Worm (Caenorhabditis elegans) whole organism, early embryonic: ENCODE measurements around the gene Y40H7A.11.

Experiments
- B0310.2 ChIP-seq: sonication (generic microtip); optimal IDR thresholded peaks from 2 replicates; lab custom pipeline; 2016; ENCODE audit warnings: mild to moderate bottlenecking, missing genetic modification characterization, missing compliant biosample characterization
- F13C5.2 ChIP-seq: sonication (generic microtip); optimal IDR thresholded peaks from 2 replicates; lab custom pipeline; 2017; ENCODE audit warnings: mild to moderate bottlenecking, missing genetic modification characterization, inconsistent platforms, missing compliant biosample characterization
- aly-1 ChIP-seq: sonication (generic microtip); optimal IDR thresholded peaks from 2 replicates; lab custom pipeline; 2016; ENCODE audit warnings: missing genetic modification characterization, missing compliant biosample characterization
- ama-1 ChIP-seq: fragments of 150-350 bp; optimal IDR thresholded peaks from 2 replicates; lab custom pipeline; 2014
- ceh-13 ChIP-seq: fragments of 200-800 bp; sonication (Bioruptor generic); optimal IDR thresholded peaks from 2 replicates; lab custom pipeline; 2018; ENCODE audit warnings: mild to moderate bottlenecking, missing genetic modification characterization, missing compliant biosample characterization
- ceh-36 ChIP-seq: sonication (generic microtip); optimal IDR thresholded peaks from 2 replicates; lab custom pipeline; 2016; ENCODE audit warnings: missing genetic modification characterization, inconsistent platforms, missing compliant biosample characterization
- ets-7 ChIP-seq: sonication (generic microtip); optimal IDR thresholded peaks from 2 replicates; lab custom pipeline; 2016; ENCODE audit warnings: missing genotype, missing genetic modification characterization, missing compliant biosample characterization
- flt-1 ChIP-seq: fragments of 200-800 bp; sonication (Bioruptor generic); IDR thresholded peaks from 2 replicates; pipeline ENCODE4 v1.3.6; 2022; ENCODE audit warnings: missing genetic modification characterization, missing compliant biosample characterization
- hmbx-1 ChIP-seq: sonication (generic microtip); optimal IDR thresholded peaks from 2 replicates; lab custom pipeline; 2016; ENCODE audit warnings: mild to moderate bottlenecking, missing genetic modification characterization, missing compliant biosample characterization
- hmg-4 ChIP-seq: fragments of 200-800 bp; sonication (Bioruptor generic); optimal IDR thresholded peaks from 2 replicates; lab custom pipeline; 2018; ENCODE audit warnings: mild to moderate bottlenecking, missing genetic modification characterization, missing compliant biosample characterization
- hnd-1 ChIP-seq: sonication (generic microtip); optimal IDR thresholded peaks from 2 replicates; lab custom pipeline; 2016; ENCODE audit warnings: missing genetic modification characterization, missing compliant biosample characterization
- pes-1 ChIP-seq: fragments of 200-800 bp; sonication (Bioruptor generic); IDR thresholded peaks from 2 replicates; pipeline ENCODE4 v1.3.6; 2022; ENCODE audit warnings: missing genetic modification reagents, missing genetic modification characterization, missing compliant biosample characterization
- scrt-1 ChIP-seq: fragments of 200-800 bp; sonication (Bioruptor generic); IDR thresholded peaks from 2 replicates; pipeline ENCODE4 v1.3.6; 2022; ENCODE audit warnings: missing genetic modification characterization, missing compliant biosample characterization
- sea-1 ChIP-seq: fragments of 200-800 bp; sonication (Bioruptor generic); conservative IDR thresholded peaks from 2 replicates; pipeline ENCODE4 v1.3.6; 2022; ENCODE audit warnings: missing genetic modification characterization, missing compliant biosample characterization
- tbx-11 ChIP-seq: fragments of 200-800 bp; sonication (Bioruptor generic); IDR thresholded peaks from 2 replicates; pipeline ENCODE4 v1.3.6; 2022; ENCODE audit warnings: missing genetic modification characterization, missing compliant biosample characterization
- tbx-37 ChIP-seq: fragments of 200-800 bp; sonication (Bioruptor generic); conservative IDR thresholded peaks from 2 replicates; pipeline ENCODE4 v1.3.6; 2022; ENCODE audit warnings: missing genetic modification reagents, missing genetic modification characterization, missing compliant biosample characterization
- tra-4 ChIP-seq: sonication (generic microtip); optimal IDR thresholded peaks from 2 replicates; lab custom pipeline; 2017; ENCODE audit warnings: missing genetic modification characterization, missing compliant biosample characterization

The Y40H7A.11 gene

DNA sequence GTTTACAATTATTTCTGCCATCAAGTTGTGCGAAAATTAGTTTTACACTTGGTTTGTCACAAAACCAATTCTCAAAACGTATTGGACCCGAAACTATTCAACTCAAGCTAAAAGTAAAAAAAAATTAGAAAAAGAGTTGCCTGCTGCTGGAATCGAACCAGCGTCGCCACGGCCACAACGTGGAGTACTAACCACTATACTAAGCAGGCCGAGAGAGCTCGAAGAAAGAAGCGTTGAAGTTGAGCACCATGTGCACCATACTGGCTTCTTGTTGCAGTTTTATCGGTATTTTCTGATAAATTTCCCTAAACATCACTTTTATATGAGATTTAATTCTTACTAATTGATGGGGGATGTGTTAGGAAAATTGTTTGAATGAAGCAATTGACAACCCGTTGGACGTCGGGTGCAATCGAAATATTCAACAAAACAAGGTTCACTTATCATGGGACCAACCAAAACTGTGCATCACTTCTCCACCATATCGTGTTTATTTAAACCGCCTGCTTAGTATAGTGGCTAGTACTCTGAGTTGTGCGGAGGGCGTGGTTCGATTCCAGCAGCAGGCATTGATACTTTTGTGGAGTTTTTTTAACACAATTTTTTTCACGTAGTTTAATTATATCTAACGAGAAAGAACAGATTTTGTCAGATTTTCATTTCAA lies 32.5 kb downstream of the Y40H7A.11 start:
- TF ChIP-seq aly-1 (tag; lab: Kevin White, UChicago) (no peak), tbx-37 (GFP tag; lab: Robert Waterston, UW) (no peak), tbx-11 (GFP tag; lab: Robert Waterston, UW) (no peak), scrt-1 (no peak), pes-1 (GFP tag; lab: Robert Waterston, UW) (no peak), hmbx-1 (tag; lab: Kevin White, UChicago) (no peak), ets-7 (tag; lab: Kevin White, UChicago) (no peak), sea-1 (GFP tag; lab: Robert Waterston, UW) (no peak), hmg-4 (no peak), tra-4 (tag; lab: Kevin White, UChicago) (no peak), ceh-13 (no peak), ceh-36 (tag; lab: Kevin White, UChicago) (no peak)

DNA sequence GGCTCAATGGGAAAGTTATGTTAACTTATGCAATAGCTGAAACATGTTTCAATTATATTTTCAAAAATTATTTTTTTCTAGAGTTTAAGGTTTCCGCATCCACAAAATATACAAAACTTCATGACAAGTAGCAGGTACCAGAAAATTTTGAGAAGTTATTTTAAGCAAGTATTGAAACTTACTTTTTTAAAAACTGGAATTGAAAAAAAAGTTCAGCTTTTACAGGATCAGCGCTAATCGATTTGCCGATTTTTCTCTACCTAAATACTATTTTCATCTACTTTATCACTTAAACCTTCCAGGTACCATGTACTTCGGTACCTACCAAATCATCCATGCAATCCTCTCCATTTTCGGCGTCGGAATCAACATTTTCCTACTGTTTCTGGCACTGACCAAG lies 40.5 kb downstream of the Y40H7A.11 start, which contains the start of gene srd-23:
TSS of gene srd-23 (plus strand) at position 301 of the 400 bp plus-strand sequence.
- TF ChIP-seq flt-1 (GFP tag; lab: Robert Waterston, UW) (no peak), B0310.2 (tag; lab: Kevin White, UChicago) (no peak)

DNA sequence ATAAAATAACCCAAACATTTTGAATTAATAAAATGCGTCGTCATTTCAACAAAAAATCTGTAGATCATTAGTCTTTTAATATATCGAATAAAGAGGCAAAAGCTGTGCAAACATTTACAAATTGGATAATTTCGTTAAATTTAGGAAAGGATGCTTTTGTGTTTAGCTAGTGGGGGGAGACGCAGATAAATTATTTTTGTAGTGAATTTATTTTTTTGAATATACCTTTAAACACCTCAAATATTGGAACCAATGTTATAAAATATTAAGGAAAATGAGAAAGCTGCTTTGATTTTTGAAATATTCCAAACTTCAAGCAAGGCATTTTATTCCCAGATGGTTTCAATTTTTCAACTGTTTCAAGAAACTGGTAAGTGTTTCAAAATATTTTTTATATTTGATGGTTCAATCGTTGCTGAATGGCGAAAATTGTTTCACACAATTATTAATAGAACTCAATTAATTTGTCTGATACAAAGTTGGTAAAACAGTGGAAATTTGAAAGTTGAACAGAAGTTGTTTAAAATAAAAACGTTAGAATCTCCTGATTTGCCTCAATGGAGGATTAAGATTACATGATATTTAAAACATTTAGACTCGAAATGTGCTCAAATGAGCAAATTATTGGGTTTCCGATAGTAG lies 44.5 kb downstream of the Y40H7A.11 start, which contains the start of gene Y40H7A.4:
TSS of gene Y40H7A.4 (minus strand) at position 51 of the 642 bp plus-strand sequence.
- TF ChIP-seq ceh-13 (no peak), flt-1 (GFP tag; lab: Robert Waterston, UW) (no peak), tbx-11 (GFP tag; lab: Robert Waterston, UW) (no peak), B0310.2 (tag; lab: Kevin White, UChicago) (no peak), hmg-4 (no peak), ets-7 (tag; lab: Kevin White, UChicago) (no peak), pes-1 (GFP tag; lab: Robert Waterston, UW) (no peak), ama-1 (lab: Kevin White, UChicago) (no peak), hmbx-1 (tag; lab: Kevin White, UChicago) (no peak), F13C5.2 (tag; lab: Kevin White, UChicago) (no peak), ceh-36 (tag; lab: Kevin White, UChicago) (no peak), aly-1 (tag; lab: Kevin White, UChicago) (no peak), tra-4 (tag; lab: Kevin White, UChicago) (no peak), scrt-1 (no peak), tbx-37 (GFP tag; lab: Robert Waterston, UW) (no peak), hnd-1 (tag; lab: Kevin White, UChicago) (no peak), sea-1 (GFP tag; lab: Robert Waterston, UW) (no peak)
